Worm (Caenorhabditis elegans) whole organism, L4 larva: ENCODE data around the gene ttr-41.

Experiments used
- D1046.2 ChIP-seq: fragments of 200-800 bp; sonication (Bioruptor generic); IDR thresholded peaks from 2 replicates; pipeline ENCODE4 v1.3.6; 2022; ENCODE audit warnings: missing genetic modification characterization, missing compliant biosample characterization
- F37D6.2 ChIP-seq: sonication (generic microtip); optimal IDR thresholded peaks from 2 replicates; lab custom pipeline; 2016; ENCODE audit warnings: mild to moderate bottlenecking, missing genetic modification characterization, missing compliant biosample characterization
- R02D3.7 ChIP-seq: fragments of 150-350 bp; sonication (generic microtip); optimal IDR thresholded peaks from 3 replicates; lab custom pipeline; 2014; ENCODE audit warnings: missing biosample characterization, missing genetic modification characterization
- Y105C5A.15 ChIP-seq: fragments of 200-800 bp; sonication (Bioruptor generic); IDR thresholded peaks from 2 replicates; pipeline ENCODE4 v1.3.6; 2022; ENCODE audit warnings: missing genetic modification characterization, missing compliant biosample characterization
- Y75B8A.6 ChIP-seq: fragments of 200-800 bp; sonication (Bioruptor generic); IDR thresholded peaks from 2 replicates; pipeline ENCODE4 v1.3.6; 2022; ENCODE audit warnings: missing genetic modification reagents, missing genetic modification characterization, missing compliant biosample characterization
- aly-2 ChIP-seq: sonication (generic microtip); optimal IDR thresholded peaks from 2 replicates; lab custom pipeline; 2018; ENCODE audit warnings: missing biosample characterization, missing genetic modification characterization
- arid-1 ChIP-seq: fragments of 200-800 bp; sonication (Bioruptor generic); conservative IDR thresholded peaks from 2 replicates; pipeline ENCODE4 v1.3.6; 2022; ENCODE audit warnings: missing genetic modification reagents, missing genetic modification characterization, missing compliant biosample characterization
- attf-4 ChIP-seq: sonication (generic microtip); optimal IDR thresholded peaks from 3 replicates; lab custom pipeline; 2017; ENCODE audit warnings: missing biosample characterization, missing genetic modification characterization
- ceh-28 ChIP-seq: fragments of 150-350 bp; optimal IDR thresholded peaks from 2 replicates; lab custom pipeline; 2014; ENCODE audit warnings: missing biosample characterization, missing genetic modification reagents, missing genetic modification characterization
- cey-2 ChIP-seq: sonication (generic microtip); optimal IDR thresholded peaks from 3 replicates; lab custom pipeline; 2017; ENCODE audit warnings: missing genetic modification characterization, mild to moderate bottlenecking, missing compliant biosample characterization, antibody characterized with exemption, borderline replicate concordance; ENCODE audit not compliant: insufficient read depth
- daf-12 ChIP-seq: fragments of 150-350 bp; optimal IDR thresholded peaks from 2 replicates; lab custom pipeline; 2014; ENCODE audit warnings: missing biosample characterization, missing genetic modification reagents, missing genetic modification characterization
- daf-16 ChIP-seq, 3 experiments: sonication (generic microtip); optimal IDR thresholded peaks; 2 replicates each; lab custom pipeline; 2016 to 2017; ENCODE audit warnings: missing genetic modification characterization in 3 of 3, missing genetic modification reagents in 3 of 3, mild to moderate bottlenecking in 2 of 3, missing compliant biosample characterization in 2 of 3, missing biosample characterization in 1 of 3, moderate library complexity in 1 of 3
- daf-19 ChIP-seq: fragments of 200-800 bp; sonication (Bioruptor generic); conservative IDR thresholded peaks from 2 replicates; pipeline ENCODE4 v1.3.6; 2022; ENCODE audit warnings: missing genetic modification characterization, missing compliant biosample characterization
- daf-8 ChIP-seq: fragments of 200-800 bp; sonication (Bioruptor generic); IDR thresholded peaks from 2 replicates; pipeline ENCODE4 v1.3.6; 2022; ENCODE audit warnings: missing genetic modification characterization, missing compliant biosample characterization
- dmd-8 ChIP-seq: fragments of 200-800 bp; sonication (Bioruptor generic); IDR thresholded peaks from 2 replicates; pipeline ENCODE4 v1.3.6; 2022; ENCODE audit warnings: missing genetic modification characterization, missing compliant biosample characterization
- dpl-1 ChIP-seq: fragments of 150-350 bp; optimal IDR thresholded peaks from 2 replicates; lab custom pipeline; 2014; ENCODE audit warnings: missing biosample characterization, missing genetic modification reagents, missing genetic modification characterization
- duxl-1 ChIP-seq: sonication (generic microtip); optimal IDR thresholded peaks from 2 replicates; lab custom pipeline; 2016; ENCODE audit warnings: mild to moderate bottlenecking, missing genetic modification characterization, moderate library complexity, missing compliant biosample characterization; ENCODE audit not compliant: poor library complexity
- dve-1 ChIP-seq: sonication (generic microtip); optimal IDR thresholded peaks from 2 replicates; lab custom pipeline; 2017; ENCODE audit warnings: antibody characterized with exemption, mild to moderate bottlenecking, missing genetic modification characterization, missing compliant biosample characterization; ENCODE audit not compliant: insufficient read depth
- egl-27 ChIP-seq: sonication (generic microtip); optimal IDR thresholded peaks from 3 replicates; lab custom pipeline; 2017; ENCODE audit warnings: missing biosample characterization, missing genetic modification reagents, missing genetic modification characterization
- gei-8 ChIP-seq: fragments of 200-800 bp; sonication (Bioruptor generic); optimal IDR thresholded peaks from 2 replicates; lab custom pipeline; 2018; ENCODE audit warnings: mild to moderate bottlenecking, missing genetic modification characterization, missing compliant biosample characterization
- hif-1 ChIP-seq, 2 experiments: sonication (generic microtip); optimal IDR thresholded peaks; 2 replicates each; lab custom pipeline; 2016 to 2017; ENCODE audit warnings: missing compliant biosample characterization in 2 of 2, missing genetic modification characterization in 2 of 2, missing genetic modification reagents in 2 of 2, missing genotype in 2 of 2, mild to moderate bottlenecking in 1 of 2
- hlh-11 ChIP-seq: fragments of 200-800 bp; sonication (Bioruptor generic); optimal IDR thresholded peaks from 2 replicates; lab custom pipeline; 2018; ENCODE audit warnings: mild to moderate bottlenecking, missing genetic modification characterization, missing compliant biosample characterization
- lim-7 ChIP-seq: fragments of 200-800 bp; sonication (Bioruptor generic); IDR thresholded peaks from 2 replicates; pipeline ENCODE4 v1.3.6; 2022; ENCODE audit warnings: missing genetic modification characterization, missing compliant biosample characterization
- lin-13 ChIP-seq: fragments of 150-350 bp; optimal IDR thresholded peaks from 2 replicates; lab custom pipeline; 2014; ENCODE audit warnings: missing biosample characterization, missing genetic modification reagents, missing genetic modification characterization
- lin-15B ChIP-seq: fragments of 150-350 bp; sonication (generic microtip); optimal IDR thresholded peaks from 3 replicates; lab custom pipeline; 2014; ENCODE audit warnings: missing biosample characterization, missing genetic modification characterization
- lin-29 ChIP-seq: fragments of 200-800 bp; sonication (Bioruptor generic); IDR thresholded peaks from 2 replicates; pipeline ENCODE4 v1.3.6; 2022; ENCODE audit warnings: missing genetic modification reagents, missing genetic modification characterization, missing compliant biosample characterization
- lin-38 ChIP-seq: fragments of 200-800 bp; sonication (Bioruptor generic); IDR thresholded peaks from 2 replicates; pipeline ENCODE4 v1.3.6; 2022; ENCODE audit warnings: missing genetic modification reagents, missing genetic modification characterization, missing compliant biosample characterization
- lin-39 ChIP-seq: fragments of 150-350 bp; optimal IDR thresholded peaks from 2 replicates; lab custom pipeline; 2014; ENCODE audit warnings: missing biosample characterization, missing genetic modification reagents, missing genetic modification characterization
- lsy-2 ChIP-seq, 2 experiments: fragments of 150-350 bp in 1 of 2; sonication (generic microtip) in 1 of 2; optimal IDR thresholded peaks; 2 replicates each; lab custom pipeline; 2014 to 2017; ENCODE audit warnings: missing biosample characterization in 2 of 2, missing genetic modification characterization in 2 of 2
- mdl-1 ChIP-seq, 2 experiments: fragments of 150-350 bp in 1 of 2; sonication (generic microtip) in 1 of 2; optimal IDR thresholded peaks; 2 replicates each; lab custom pipeline; 2014 to 2017; ENCODE audit warnings: missing biosample characterization in 2 of 2, missing genetic modification characterization in 2 of 2
- mep-1 ChIP-seq: fragments of 150-350 bp; sonication (generic microtip); optimal IDR thresholded peaks from 3 replicates; lab custom pipeline; 2014; ENCODE audit warnings: missing biosample characterization, missing genetic modification characterization
- nhr-10 ChIP-seq: fragments of 150-350 bp; optimal IDR thresholded peaks from 2 replicates; lab custom pipeline; 2014; ENCODE audit warnings: missing biosample characterization, missing genetic modification characterization
- nhr-237 ChIP-seq: sonication (generic microtip); optimal IDR thresholded peaks from 2 replicates; lab custom pipeline; 2017; ENCODE audit warnings: missing biosample characterization, missing genetic modification characterization
- nhr-25 ChIP-seq: sonication (generic microtip); optimal IDR thresholded peaks from 2 replicates; lab custom pipeline; 2017; ENCODE audit warnings: missing genetic modification characterization, mild to moderate bottlenecking, missing compliant biosample characterization, antibody characterized with exemption, moderate library complexity, borderline replicate concordance; ENCODE audit not compliant: insufficient read depth
- nhr-28 ChIP-seq: fragments of 150-350 bp; optimal IDR thresholded peaks from 2 replicates; lab custom pipeline; 2014; ENCODE audit warnings: missing biosample characterization, missing genetic modification characterization
- nhr-41 ChIP-seq: fragments of 200-800 bp; sonication (Bioruptor generic); IDR thresholded peaks from 2 replicates; pipeline ENCODE4 v1.3.6; 2022; ENCODE audit warnings: missing genetic modification reagents, missing genetic modification characterization, missing compliant biosample characterization
- nhr-48 ChIP-seq: sonication (generic microtip); optimal IDR thresholded peaks from 2 replicates; lab custom pipeline; 2016; ENCODE audit warnings: mild to moderate bottlenecking, missing genetic modification characterization, missing compliant biosample characterization
- nhr-77 ChIP-seq: fragments of 150-350 bp; optimal IDR thresholded peaks from 2 replicates; lab custom pipeline; 2014; ENCODE audit warnings: missing biosample characterization, missing genetic modification characterization
- pha-4 ChIP-seq, 2 experiments: fragments of 150-350 bp in 1 of 2; fragments of 200-800 bp in 1 of 2; sonication (Bioruptor generic) in 1 of 2; IDR thresholded peaks in 1 of 2; optimal IDR thresholded peaks in 1 of 2; 2 replicates each; pipeline versions ENCODE4 v1.3.6 to Lab custom; 2014 to 2022; ENCODE audit warnings: missing genetic modification characterization in 2 of 2, missing genetic modification reagents in 2 of 2, missing biosample characterization in 1 of 2, missing compliant biosample characterization in 1 of 2
- php-3 ChIP-seq: fragments of 200-800 bp; sonication (Bioruptor generic); IDR thresholded peaks from 2 replicates; pipeline ENCODE4 v1.3.6; 2022; ENCODE audit warnings: missing genetic modification reagents, missing genetic modification characterization, missing compliant biosample characterization
- rbr-2 ChIP-seq: sonication (generic microtip); optimal IDR thresholded peaks from 2 replicates; lab custom pipeline; 2016; ENCODE audit warnings: missing genotype, missing genetic modification characterization, missing compliant biosample characterization
- snpc-1.2 ChIP-seq: fragments of 200-800 bp; sonication (Bioruptor generic); IDR thresholded peaks from 2 replicates; pipeline ENCODE4 v1.3.6; 2022; ENCODE audit warnings: missing genetic modification reagents, missing genetic modification characterization, missing compliant biosample characterization
- spr-1 ChIP-seq: sonication (generic microtip); optimal IDR thresholded peaks from 2 replicates; lab custom pipeline; 2016; ENCODE audit warnings: mild to moderate bottlenecking, missing genetic modification characterization, missing compliant biosample characterization
- zfp-3 ChIP-seq: fragments of 200-800 bp; sonication (Bioruptor generic); conservative IDR thresholded peaks from 2 replicates; pipeline ENCODE4 v1.3.6; 2022; ENCODE audit warnings: missing genetic modification reagents, missing genetic modification characterization, missing compliant biosample characterization
- ztf-11 ChIP-seq: fragments of 150-350 bp; optimal IDR thresholded peaks from 2 replicates; lab custom pipeline; 2014; ENCODE audit warnings: missing biosample characterization, missing genetic modification characterization
- ztf-7 ChIP-seq: fragments of 150-350 bp; optimal IDR thresholded peaks from 2 replicates; lab custom pipeline; 2014; ENCODE audit warnings: missing biosample characterization, missing genetic modification characterization

ttr-41 gene

DNA sequence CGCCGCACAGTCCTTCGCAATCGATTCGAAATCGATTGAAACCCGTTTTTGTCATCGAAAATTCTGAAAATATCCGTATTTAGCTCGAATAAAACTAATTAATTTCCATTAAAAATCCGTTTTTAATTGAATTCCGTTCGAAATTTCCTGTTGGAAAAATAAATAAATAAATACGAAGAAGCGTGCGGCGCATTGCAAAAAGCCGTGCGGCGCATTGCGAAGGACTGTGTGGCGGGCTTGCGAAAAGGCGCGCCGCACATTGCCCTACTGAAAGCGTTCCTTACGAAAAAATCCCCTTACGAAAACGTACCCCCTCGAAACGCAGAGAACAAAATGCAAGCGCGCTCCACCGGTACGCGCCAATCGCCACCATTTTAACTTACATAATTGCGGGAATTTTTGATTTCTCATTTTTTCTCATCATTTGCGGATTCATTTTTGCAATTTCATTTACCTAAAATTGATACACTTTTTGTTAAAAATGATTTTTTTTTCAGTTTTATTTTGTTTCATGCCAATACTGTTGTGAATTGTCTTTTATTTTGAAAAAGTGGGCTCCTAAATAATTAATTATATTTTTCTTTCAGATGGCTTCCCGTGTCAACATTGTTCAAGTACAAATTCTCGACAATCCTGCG lies 26.1 kb downstream of the ttr-41 start, which contains the start of gene unc-85 (continued):
- TF ChIP-seq php-3 (GFP tag; lab: Robert Waterston, UW) (peak; percentile 23; the same call in 1 of the 2 replicates), zfp-3 (GFP tag; lab: Robert Waterston, UW) (peak; percentile 85), D1046.2 (GFP tag; lab: Robert Waterston, UW) (peak; percentile 96), lim-7 (peak; percentile 62; the same call in 1 of the 2 replicates), daf-16 (GFP tag; optimal IDR thresholded peaks at IDR 0.05; lab: Kevin White, UChicago) (peak in 1 of 2 experiments; percentile 41), daf-16 (tag; optimal IDR thresholded peaks at IDR 0.05; lab: Kevin White, UChicago) (peak; percentile 32), nhr-28 (peak; percentile 15), arid-1 (GFP tag; lab: Robert Waterston, UW) (peak; percentile 87), nhr-48 (tag; lab: Kevin White, UChicago) (peak; percentile 22), mdl-1 (tag; optimal IDR thresholded peaks at IDR 0.05; lab: Kevin White, UChicago) (peak in 1 of 2 experiments; percentile 16), dve-1 (tag; lab: Kevin White, UChicago) (peak; percentile 56), F37D6.2 (tag; lab: Kevin White, UChicago) (peak; percentile 49), dpl-1 (peak; percentile 59), dmd-8 (GFP tag; lab: Robert Waterston, UW) (0 out of 2 replicates have a peak, but pooled peaks have one; percentile 44)

DNA sequence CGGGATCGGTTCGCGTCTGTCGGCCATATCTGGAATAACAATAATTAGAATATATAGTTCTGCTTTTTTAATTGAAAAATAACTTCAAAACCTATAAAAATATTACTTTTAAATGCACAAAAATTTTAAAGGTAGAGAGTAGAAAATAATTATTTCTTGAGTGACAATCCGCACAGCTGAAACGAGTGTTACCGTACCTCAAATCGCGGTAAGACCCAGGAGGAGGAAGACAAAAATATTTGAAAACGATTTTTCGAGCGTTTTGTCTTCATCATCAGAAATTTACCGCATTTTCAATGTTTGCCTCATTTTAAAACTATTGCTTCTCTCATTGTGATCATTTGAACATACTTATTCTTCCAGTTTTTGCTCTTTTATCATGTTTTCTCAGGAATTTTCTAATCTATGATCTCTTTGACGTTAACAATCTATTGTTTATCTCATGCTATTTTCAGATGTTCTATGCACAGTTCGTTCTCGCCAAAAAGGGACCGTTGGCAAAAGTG lies 29.4 kb downstream of the ttr-41 start, which contains the start of the genes rpn-5 and scc-1:
rpn-5 (minus strand) TSS at position 162 of the 506 bp plus-strand sequence.
scc-1 (plus strand) TSS at position 456 of the 506 bp plus-strand sequence.
- TF ChIP-seq hlh-11 (tag; lab: Kevin White, UChicago) (peak; percentile 50), dve-1 (tag; lab: Kevin White, UChicago) (peak; percentile 48), aly-2 (tag; lab: Kevin White, UChicago) (no peak), nhr-28 (peak; percentile 31), R02D3.7 (tag; lab: Kevin White, UChicago) (no peak), lin-29 (GFP tag; lab: Robert Waterston, UW) (no peak), Y105C5A.15 (GFP tag; lab: Robert Waterston, UW) (no peak), nhr-10 (tag; lab: Kevin White, UChicago) (no peak), Y75B8A.6 (GFP tag; lab: Robert Waterston, UW) (no peak), ztf-11 (tag; lab: Kevin White, UChicago) (no peak), nhr-48 (tag; lab: Kevin White, UChicago) (no peak), rbr-2 (tag; lab: Kevin White, UChicago) (peak; percentile 33), egl-27 (no peak), lsy-2 (tag; optimal IDR thresholded peaks at IDR 0.05; lab: Kevin White, UChicago) (peak; percentile 94 to 99), nhr-77 (no peak), D1046.2 (GFP tag; lab: Robert Waterston, UW) (peak; percentile 98), lin-13 (GFP tag; lab: Kevin White, UChicago) (peak; percentile 46), lin-38 (GFP tag; lab: Robert Waterston, UW) (peak; percentile 71), nhr-237 (tag; lab: Kevin White, UChicago) (no peak), gei-8 (GFP tag; lab: Kevin White, UChicago) (no peak), spr-1 (tag; lab: Kevin White, UChicago) (no peak), pha-4 (GFP tag; IDR thresholded peaks at IDR 0.05; lab: Robert Waterston, UW) (no peak), pha-4 (tag; optimal IDR thresholded peaks at IDR 0.05; lab: Kevin White, UChicago) (no peak), nhr-41 (GFP tag; lab: Robert Waterston, UW) (no peak), daf-8 (GFP tag; lab: Robert Waterston, UW) (no peak), mep-1 (tag; lab: Kevin White, UChicago) (peak; percentile 67), attf-4 (tag; lab: Kevin White, UChicago) (no peak), lin-39 (tag; lab: Kevin White, UChicago) (no peak), snpc-1.2 (no peak), daf-19 (GFP tag; lab: Robert Waterston, UW) (no peak), daf-12 (tag; lab: Kevin White, UChicago) (no peak), ztf-7 (tag; lab: Kevin White, UChicago) (no peak), duxl-1 (peak; percentile 25), cey-2 (tag; lab: Kevin White, UChicago) (no peak), hif-1 (tag; optimal IDR thresholded peaks at IDR 0.05; lab: Kevin White, UChicago) (peak in 1 of 2 experiments; percentile 22), dpl-1 (peak; percentile 92), ceh-28 (tag; lab: Kevin White, UChicago) (no peak), lin-15B (tag; lab: Kevin White, UChicago) (no peak), nhr-25 (peak; percentile 27)
